Fruit fly (Drosophila melanogaster): ENCODE measurements around the gene AnxB9.

AnxB9 gene

dm6 chr3R:21092829-21093228, 27.8 kb downstream of the AnxB9 start:
- TF ChIP-seq h (optimal IDR thresholded peaks at IDR 0.05) (no peak), Myc (optimal IDR thresholded peaks at IDR 0.05) (no peak), psq (optimal IDR thresholded peaks at IDR 0.05) (no peak), Sin3A (optimal IDR thresholded peaks at IDR 0.05) (no peak), insv (optimal IDR thresholded peaks at IDR 0.05) (no peak), ttk (optimal IDR thresholded peaks at IDR 0.05) (no peak)

dm6 chr3R:21094292-21094691, 29.3 kb downstream of the AnxB9 start:
- TF ChIP-seq ttk (optimal IDR thresholded peaks at IDR 0.05) (no peak), Sin3A (optimal IDR thresholded peaks at IDR 0.05) (no peak), psq (optimal IDR thresholded peaks at IDR 0.05) (no peak), insv (optimal IDR thresholded peaks at IDR 0.05) (no peak), Myc (optimal IDR thresholded peaks at IDR 0.05) (no peak), h (optimal IDR thresholded peaks at IDR 0.05) (no peak)

- TF ChIP-seq insv (optimal IDR thresholded peaks at IDR 0.05) = no peak
- TF ChIP-seq Sin3A (optimal IDR thresholded peaks at IDR 0.05) = no peak
- no peak for TF ChIP-seq psq (optimal IDR thresholded peaks at IDR 0.05)
Measured at dm6 chr3R:21096532-21097143, 31.6 kb downstream of the AnxB9 start.

dm6 chr3R:21097160-21097559, 32.1 kb downstream of the AnxB9 start:
- TF ChIP-seq insv (optimal IDR thresholded peaks at IDR 0.05) (no peak), h (optimal IDR thresholded peaks at IDR 0.05) (no peak), ttk (optimal IDR thresholded peaks at IDR 0.05) (no peak), psq (optimal IDR thresholded peaks at IDR 0.05) (no peak), Myc (optimal IDR thresholded peaks at IDR 0.05) (no peak), Sin3A (optimal IDR thresholded peaks at IDR 0.05) (no peak)

dm6 chr3R:21097631-21098117, 32.6 kb downstream of the AnxB9 start, which contains the start of gene RhoGAP93B:
Gene RhoGAP93B, minus strand, starts transcription at chr3R:21097827.
- no peak for TF ChIP-seq ttk (optimal IDR thresholded peaks at IDR 0.05)
- no peak for TF ChIP-seq h (optimal IDR thresholded peaks at IDR 0.05)
- TF ChIP-seq psq (optimal IDR thresholded peaks at IDR 0.05) = no peak
- no peak for TF ChIP-seq insv (optimal IDR thresholded peaks at IDR 0.05)
- TF ChIP-seq Myc (optimal IDR thresholded peaks at IDR 0.05) = no peak
- TF ChIP-seq Sin3A (optimal IDR thresholded peaks at IDR 0.05) = no peak

dm6 chr3R:21101453-21102214, 36.6 kb downstream of the AnxB9 start, which contains the start of the genes CG7044 and Tbc1d22:
Gene CG7044, minus strand, starts transcription at chr3R:21101718.
Gene Tbc1d22, plus strand, starts transcription at chr3R:21102199.
- TF ChIP-seq Sin3A (optimal IDR thresholded peaks at IDR 0.05) (peak; percentile 87), ttk (optimal IDR thresholded peaks at IDR 0.05) (no peak), insv (optimal IDR thresholded peaks at IDR 0.05) (no peak), psq (optimal IDR thresholded peaks at IDR 0.05) (no peak), Myc (optimal IDR thresholded peaks at IDR 0.05) (no peak), h (optimal IDR thresholded peaks at IDR 0.05) (no peak)

dm6 chr3R:21102477-21102876, 37.4 kb downstream of the AnxB9 start:
- no peak for TF ChIP-seq insv (optimal IDR thresholded peaks at IDR 0.05)
- TF ChIP-seq ttk (optimal IDR thresholded peaks at IDR 0.05) = no peak
- no peak for TF ChIP-seq Sin3A (optimal IDR thresholded peaks at IDR 0.05)
- TF ChIP-seq h (optimal IDR thresholded peaks at IDR 0.05) = no peak
- no peak for TF ChIP-seq psq (optimal IDR thresholded peaks at IDR 0.05)
- no peak for TF ChIP-seq Myc (optimal IDR thresholded peaks at IDR 0.05)

dm6 chr3R:21107907-21108591, 43.0 kb downstream of the AnxB9 start, which contains the start of the genes Sec15 and rtet:
Gene Sec15, minus strand, starts transcription at chr3R:21107972.
Gene rtet, plus strand, starts transcription at chr3R:21108446.
- TF ChIP-seq Sin3A (optimal IDR thresholded peaks at IDR 0.05) (no peak), ttk (optimal IDR thresholded peaks at IDR 0.05) (no peak), psq (optimal IDR thresholded peaks at IDR 0.05) (peak; percentile 74)

dm6 chr3R:21109712-21110111, 44.7 kb downstream of the AnxB9 start:
- no peak for TF ChIP-seq Sin3A (optimal IDR thresholded peaks at IDR 0.05)
- no peak for TF ChIP-seq insv (optimal IDR thresholded peaks at IDR 0.05)
- no peak for TF ChIP-seq Myc (optimal IDR thresholded peaks at IDR 0.05)
- TF ChIP-seq ttk (optimal IDR thresholded peaks at IDR 0.05) = no peak
- TF ChIP-seq psq (optimal IDR thresholded peaks at IDR 0.05) = no peak
- TF ChIP-seq h (optimal IDR thresholded peaks at IDR 0.05) = no peak

- no peak for TF ChIP-seq psq (optimal IDR thresholded peaks at IDR 0.05)
- no peak for TF ChIP-seq Myc (optimal IDR thresholded peaks at IDR 0.05)
- no peak for TF ChIP-seq h (optimal IDR thresholded peaks at IDR 0.05)
- no peak for TF ChIP-seq ttk (optimal IDR thresholded peaks at IDR 0.05)
- TF ChIP-seq Sin3A (optimal IDR thresholded peaks at IDR 0.05) = no peak
- no peak for TF ChIP-seq insv (optimal IDR thresholded peaks at IDR 0.05)
Measured at dm6 chr3R:21111046-21111480, 46.0 kb downstream of the AnxB9 start, which contains the start of gene Rab11. Gene Rab11, plus strand, starts transcription at chr3R:21111408.

- TF ChIP-seq Sin3A (optimal IDR thresholded peaks at IDR 0.05) (no peak), Myc (optimal IDR thresholded peaks at IDR 0.05) (no peak), h (optimal IDR thresholded peaks at IDR 0.05) (no peak), insv (optimal IDR thresholded peaks at IDR 0.05) (no peak), psq (optimal IDR thresholded peaks at IDR 0.05) (no peak), ttk (optimal IDR thresholded peaks at IDR 0.05) (no peak)
Measured at dm6 chr3R:21111964-21112740, 47.1 kb downstream of the AnxB9 start.

Data from Kc167 (cell line).